Worm (Caenorhabditis elegans) whole organism, L3 larva: ENCODE measurements around the gene K12H6.12.

Experiments used
- elt-2 ChIP-seq: sonication (generic microtip); optimal IDR thresholded peaks from 2 replicates; lab custom pipeline; 2016; ENCODE audit warnings: missing genetic modification reagents, mild to moderate bottlenecking, missing genetic modification characterization, missing compliant biosample characterization
- fkh-10 ChIP-seq: sonication (generic microtip); optimal IDR thresholded peaks from 2 replicates; lab custom pipeline; 2017; ENCODE audit warnings: missing biosample characterization, missing genetic modification reagents, missing genetic modification characterization
- hmg-11 ChIP-seq: sonication (generic microtip); optimal IDR thresholded peaks from 2 replicates; lab custom pipeline; 2016; ENCODE audit warnings: missing genetic modification characterization, missing compliant biosample characterization
- nfya-1 ChIP-seq: sonication (generic microtip); optimal IDR thresholded peaks from 2 replicates; lab custom pipeline; 2017; ENCODE audit warnings: missing genetic modification characterization, mild to moderate bottlenecking, missing compliant biosample characterization, antibody characterized with exemption, moderate library complexity; ENCODE audit not compliant: insufficient read depth
- nhr-23 ChIP-seq: fragments of 150-350 bp; optimal IDR thresholded peaks from 2 replicates; lab custom pipeline; 2014; ENCODE audit warnings: missing biosample characterization, missing genetic modification reagents, missing genetic modification characterization
- nhr-77 ChIP-seq: fragments of 150-350 bp; optimal IDR thresholded peaks from 2 replicates; lab custom pipeline; 2014; ENCODE audit warnings: missing biosample characterization, missing genetic modification characterization
- pha-4 ChIP-seq: fragments of 150-350 bp; optimal IDR thresholded peaks from 2 replicates; lab custom pipeline; 2014; ENCODE audit warnings: missing biosample characterization, missing genetic modification reagents, missing genetic modification characterization
- pqm-1 ChIP-seq: fragments of 150-350 bp; optimal IDR thresholded peaks from 2 replicates; lab custom pipeline; 2017; ENCODE audit warnings: missing biosample characterization, missing genetic modification characterization, inconsistent platforms
- ztf-4 ChIP-seq: fragments of 150-350 bp; optimal IDR thresholded peaks from 2 replicates; lab custom pipeline; 2014; ENCODE audit warnings: missing biosample characterization, missing genetic modification characterization

K12H6.12 gene

DNA sequence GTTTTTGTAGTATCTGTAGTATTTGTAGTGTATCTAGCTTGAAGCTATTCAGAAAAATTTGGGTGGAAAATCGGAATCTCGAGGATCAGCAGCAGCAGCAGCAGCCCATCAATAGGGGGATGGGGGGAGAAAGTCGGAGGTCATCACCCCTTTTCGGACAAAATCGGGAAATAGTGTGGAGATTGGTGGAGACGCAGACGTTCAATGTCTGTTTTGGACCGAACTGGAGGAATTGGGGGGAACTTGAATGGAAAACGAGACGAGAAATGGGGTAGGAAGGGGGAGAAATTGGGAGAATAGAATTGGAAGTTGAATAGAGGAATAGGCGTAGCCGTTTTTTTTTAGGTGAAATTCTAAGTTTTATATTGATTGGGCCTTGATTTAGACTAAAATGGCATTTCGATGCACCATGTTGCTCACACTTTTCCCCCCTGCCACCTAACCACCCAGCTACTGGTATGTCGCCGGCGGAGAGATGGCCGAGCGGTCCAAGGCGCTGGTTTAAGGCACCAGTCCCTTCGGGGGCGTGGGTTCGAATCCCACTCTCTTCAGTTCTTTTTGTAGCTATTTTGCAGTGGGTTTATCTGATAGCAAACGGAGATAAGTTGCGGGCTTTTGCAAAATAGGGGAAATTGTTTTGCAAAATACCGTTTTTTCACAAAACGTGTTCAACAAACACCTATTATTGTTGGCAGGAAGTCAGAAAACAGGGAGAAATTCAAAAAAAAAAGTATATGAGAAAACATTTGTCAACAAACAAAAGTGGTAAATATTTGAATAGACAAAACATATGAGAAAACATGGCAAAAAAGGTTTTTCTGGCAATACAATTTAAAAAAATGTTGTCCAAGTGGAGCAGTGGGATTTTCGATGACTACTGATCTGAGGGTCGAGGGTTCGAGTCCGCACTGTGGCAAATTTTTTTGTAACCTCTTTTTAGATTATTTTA is 52.2 kb downstream of the K12H6.12 start:
- TF ChIP-seq pqm-1 (tag; lab: Kevin White, UChicago) (no peak), nfya-1 (tag; lab: Kevin White, UChicago) (peak; percentile 10), pha-4 (peak; percentile 24), nhr-23 (tag; lab: Kevin White, UChicago) (peak; percentile 43)
- TF ChIP-seq, all 47 proteins: peak for 3

DNA sequence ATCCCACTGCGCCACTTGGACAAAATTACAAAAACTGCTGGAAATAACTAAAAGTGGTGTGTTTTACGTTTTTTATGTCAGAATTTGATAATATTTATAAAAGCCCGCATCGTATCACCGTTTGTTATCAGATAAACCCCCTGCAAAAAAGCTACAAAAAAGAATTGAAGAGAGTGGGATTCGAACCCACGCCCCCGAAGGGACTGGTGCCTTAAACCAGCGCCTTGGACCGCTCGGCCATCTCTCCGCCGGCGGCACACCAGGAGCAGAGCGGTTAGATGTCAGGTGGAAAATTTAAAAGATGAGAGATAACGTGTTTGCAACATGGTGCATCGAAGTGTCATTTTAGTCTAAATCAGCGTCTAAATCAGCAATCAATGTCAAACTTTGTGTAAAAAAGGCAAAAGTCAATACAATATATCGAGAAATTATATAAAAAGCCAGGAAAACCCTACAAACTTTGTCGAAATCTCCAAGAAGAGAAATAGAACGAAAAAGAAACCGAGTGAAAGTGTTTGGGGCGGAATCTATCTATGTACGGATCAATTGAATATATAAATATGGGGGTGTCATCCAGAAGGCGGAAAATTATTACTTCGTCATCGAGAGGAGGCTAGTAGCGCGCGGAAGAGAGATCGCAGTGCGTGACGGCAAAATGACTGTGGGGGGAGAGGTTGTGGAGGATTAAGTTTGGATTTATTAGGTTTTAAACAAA is 53.6 kb downstream of the K12H6.12 start:
- TF ChIP-seq hmg-11 (tag; lab: Kevin White, UChicago) (peak; percentile 32), ztf-4 (tag; lab: Kevin White, UChicago) (no peak), nhr-77 (tag; lab: Kevin White, UChicago) (no peak), elt-2 (tag; lab: Kevin White, UChicago) (peak; percentile 19), fkh-10 (GFP tag; lab: Kevin White, UChicago) (no peak)
- TF ChIP-seq, all 47 proteins: peak for 2
